Worm (Caenorhabditis elegans) whole organism, early embryonic: Measurements from ENCODE around the gene sma-4.

ENCODE experiments used
- B0310.2 ChIP-seq: sonication (generic microtip); optimal IDR thresholded peaks from 2 replicates; lab custom pipeline; 2016; ENCODE audit warnings: mild to moderate bottlenecking, missing genetic modification characterization, missing compliant biosample characterization
- F13C5.2 ChIP-seq: sonication (generic microtip); optimal IDR thresholded peaks from 2 replicates; lab custom pipeline; 2017; ENCODE audit warnings: mild to moderate bottlenecking, missing genetic modification characterization, inconsistent platforms, missing compliant biosample characterization
- aly-1 ChIP-seq: sonication (generic microtip); optimal IDR thresholded peaks from 2 replicates; lab custom pipeline; 2016; ENCODE audit warnings: missing genetic modification characterization, missing compliant biosample characterization
- ama-1 ChIP-seq: fragments of 150-350 bp; optimal IDR thresholded peaks from 2 replicates; lab custom pipeline; 2014
- ceh-13 ChIP-seq: fragments of 200-800 bp; sonication (Bioruptor generic); optimal IDR thresholded peaks from 2 replicates; lab custom pipeline; 2018; ENCODE audit warnings: mild to moderate bottlenecking, missing genetic modification characterization, missing compliant biosample characterization
- ceh-36 ChIP-seq: sonication (generic microtip); optimal IDR thresholded peaks from 2 replicates; lab custom pipeline; 2016; ENCODE audit warnings: missing genetic modification characterization, inconsistent platforms, missing compliant biosample characterization
- ets-7 ChIP-seq: sonication (generic microtip); optimal IDR thresholded peaks from 2 replicates; lab custom pipeline; 2016; ENCODE audit warnings: missing genotype, missing genetic modification characterization, missing compliant biosample characterization
- flt-1 ChIP-seq: fragments of 200-800 bp; sonication (Bioruptor generic); IDR thresholded peaks from 2 replicates; pipeline ENCODE4 v1.3.6; 2022; ENCODE audit warnings: missing genetic modification characterization, missing compliant biosample characterization
- hmbx-1 ChIP-seq: sonication (generic microtip); optimal IDR thresholded peaks from 2 replicates; lab custom pipeline; 2016; ENCODE audit warnings: mild to moderate bottlenecking, missing genetic modification characterization, missing compliant biosample characterization
- hmg-4 ChIP-seq: fragments of 200-800 bp; sonication (Bioruptor generic); optimal IDR thresholded peaks from 2 replicates; lab custom pipeline; 2018; ENCODE audit warnings: mild to moderate bottlenecking, missing genetic modification characterization, missing compliant biosample characterization
- hnd-1 ChIP-seq: sonication (generic microtip); optimal IDR thresholded peaks from 2 replicates; lab custom pipeline; 2016; ENCODE audit warnings: missing genetic modification characterization, missing compliant biosample characterization
- pes-1 ChIP-seq: fragments of 200-800 bp; sonication (Bioruptor generic); IDR thresholded peaks from 2 replicates; pipeline ENCODE4 v1.3.6; 2022; ENCODE audit warnings: missing genetic modification reagents, missing genetic modification characterization, missing compliant biosample characterization
- scrt-1 ChIP-seq: fragments of 200-800 bp; sonication (Bioruptor generic); IDR thresholded peaks from 2 replicates; pipeline ENCODE4 v1.3.6; 2022; ENCODE audit warnings: missing genetic modification characterization, missing compliant biosample characterization
- sea-1 ChIP-seq: fragments of 200-800 bp; sonication (Bioruptor generic); conservative IDR thresholded peaks from 2 replicates; pipeline ENCODE4 v1.3.6; 2022; ENCODE audit warnings: missing genetic modification characterization, missing compliant biosample characterization
- tbx-11 ChIP-seq: fragments of 200-800 bp; sonication (Bioruptor generic); IDR thresholded peaks from 2 replicates; pipeline ENCODE4 v1.3.6; 2022; ENCODE audit warnings: missing genetic modification characterization, missing compliant biosample characterization
- tbx-37 ChIP-seq: fragments of 200-800 bp; sonication (Bioruptor generic); conservative IDR thresholded peaks from 2 replicates; pipeline ENCODE4 v1.3.6; 2022; ENCODE audit warnings: missing genetic modification reagents, missing genetic modification characterization, missing compliant biosample characterization
- tra-4 ChIP-seq: sonication (generic microtip); optimal IDR thresholded peaks from 2 replicates; lab custom pipeline; 2017; ENCODE audit warnings: missing genetic modification characterization, missing compliant biosample characterization

The sma-4 gene

DNA sequence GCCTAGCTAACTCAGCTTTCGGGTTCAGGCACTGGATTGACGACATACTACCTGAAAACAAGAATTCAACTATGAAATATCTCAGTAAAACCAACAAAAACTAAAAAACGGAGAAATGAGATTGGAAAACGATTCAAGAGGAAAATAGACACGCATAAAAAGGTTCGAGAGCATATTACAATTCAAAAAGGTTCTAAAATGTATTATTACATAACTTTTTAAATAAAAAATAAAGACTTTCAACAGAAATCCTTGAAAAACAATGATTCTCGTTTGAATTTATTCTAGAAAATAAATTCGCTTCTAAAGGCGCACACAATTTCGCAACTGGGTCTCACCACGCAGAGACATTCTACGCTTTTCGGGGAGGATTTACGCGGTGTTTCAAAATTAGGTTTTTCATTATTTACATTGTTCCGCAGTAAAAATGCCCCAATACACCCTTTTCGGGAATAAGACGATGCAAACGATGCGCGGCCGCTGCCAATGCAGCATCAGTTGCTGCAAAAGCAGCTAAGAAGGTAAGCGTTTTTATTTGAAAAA lies 39.7 kb downstream of the sma-4 start, which contains the start of the genes cct-6 and alh-9:
cct-6 (minus strand) TSS at position 51 of the 543 bp plus-strand sequence.
alh-9 (plus strand) TSS at position 382 of the 543 bp plus-strand sequence.
- TF ChIP-seq hmg-4 (GFP tag; lab: Kevin White, UChicago) (peak; percentile 3), ceh-13 (GFP tag; lab: Kevin White, UChicago) (no peak), F13C5.2 (tag; lab: Kevin White, UChicago) (peak; percentile 65)

- TF ChIP-seq tbx-11 (GFP tag; lab: Robert Waterston, UW) (no peak), ceh-13 (GFP tag; lab: Kevin White, UChicago) (no peak), scrt-1 (GFP tag; lab: Robert Waterston, UW) (no peak), flt-1 (GFP tag; lab: Robert Waterston, UW) (no peak), pes-1 (GFP tag; lab: Robert Waterston, UW) (no peak), tbx-37 (GFP tag; lab: Robert Waterston, UW) (no peak), hmg-4 (GFP tag; lab: Kevin White, UChicago) (no peak), B0310.2 (tag; lab: Kevin White, UChicago) (no peak), ets-7 (no peak), tra-4 (no peak)
Measured at ce11 chrIII:5859008-5859407, 43.0 kb downstream of the sma-4 start, which contains the start of gene dpf-4. Gene dpf-4, plus strand, starts transcription at chrIII:5859308.

DNA sequence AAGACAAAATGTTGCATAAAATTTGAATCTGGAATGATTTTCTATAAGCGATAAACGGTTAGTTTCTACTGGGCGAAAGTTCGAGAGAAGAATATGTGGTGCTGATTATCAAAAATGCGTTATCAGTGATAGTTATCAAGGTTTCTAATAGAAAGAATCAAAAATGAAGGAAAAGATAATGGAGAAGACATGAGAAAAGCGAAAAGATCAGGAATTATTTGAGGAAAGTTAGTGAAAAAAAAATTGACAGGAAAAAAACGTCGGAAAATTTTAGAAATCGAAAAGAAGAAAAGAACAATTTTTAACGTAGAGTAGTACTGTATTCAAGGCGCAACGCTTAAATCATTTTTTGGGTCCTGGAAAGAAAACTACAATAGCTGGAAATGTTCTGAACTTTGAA lies 47.7 kb downstream of the sma-4 start, which contains the start of gene dnpp-1:
dnpp-1 (minus strand) TSS at position 30 of the 400 bp plus-strand sequence.
- no peak for TF ChIP-seq F13C5.2 (tag; lab: Kevin White, UChicago)
- TF ChIP-seq tra-4, result no peak
- TF ChIP-seq ceh-13 (GFP tag; lab: Kevin White, UChicago), result no peak
- no peak for TF ChIP-seq ama-1 (lab: Kevin White, UChicago)
- TF ChIP-seq B0310.2 (tag; lab: Kevin White, UChicago), result no peak

DNA sequence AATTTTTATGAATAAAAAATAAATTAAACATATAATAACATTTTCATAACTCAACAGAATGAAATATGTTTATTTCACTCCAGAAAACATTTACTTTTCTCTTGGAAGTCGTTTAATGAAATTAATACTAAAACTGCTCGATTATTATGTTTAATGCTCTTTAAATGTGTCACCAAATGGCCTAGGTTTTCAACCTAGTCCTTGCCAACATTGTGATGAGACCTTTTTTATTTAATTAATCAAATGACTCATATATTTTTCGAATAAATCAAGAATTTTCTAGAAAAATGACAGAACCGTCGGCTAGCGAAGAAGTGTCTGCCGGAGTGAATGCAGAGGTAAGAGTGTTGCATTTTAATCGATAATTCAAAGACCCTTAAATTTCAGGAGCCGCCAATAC lies 48.2 kb downstream of the sma-4 start, which contains the start of gene rabn-5:
rabn-5 (plus strand) TSS at position 284 of the 400 bp plus-strand sequence.
- TF ChIP-seq hnd-1 (tag; lab: Kevin White, UChicago) (no peak), ama-1 (lab: Kevin White, UChicago) (no peak)

DNA sequence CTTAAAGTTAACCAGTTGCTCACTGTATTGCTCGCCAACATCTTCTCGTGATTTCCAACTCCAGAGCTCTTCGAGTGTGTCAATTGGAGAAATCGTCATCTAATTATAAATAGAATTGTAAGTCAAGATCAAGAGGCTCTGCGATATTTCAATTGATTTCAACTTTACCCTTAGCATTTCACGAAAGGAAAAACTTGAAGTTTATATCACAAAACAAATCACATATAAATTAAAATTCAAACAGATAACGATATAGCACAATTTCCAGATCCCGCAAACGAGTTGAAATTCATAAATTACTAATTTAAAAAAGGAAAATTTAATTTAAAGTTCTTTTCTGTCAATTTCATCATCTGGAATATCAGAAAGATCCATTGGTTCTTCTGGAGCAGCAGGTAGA lies 52.4 kb downstream of the sma-4 start, which contains the start of gene eng-1:
eng-1 (minus strand) TSS at position 101 of the 400 bp plus-strand sequence.
- TF ChIP-seq hmg-4 (GFP tag; lab: Kevin White, UChicago) (no peak), ets-7 (no peak), ama-1 (lab: Kevin White, UChicago) (no peak), ceh-13 (GFP tag; lab: Kevin White, UChicago) (no peak), flt-1 (GFP tag; lab: Robert Waterston, UW) (no peak), F13C5.2 (tag; lab: Kevin White, UChicago) (no peak), aly-1 (tag; lab: Kevin White, UChicago) (no peak), pes-1 (GFP tag; lab: Robert Waterston, UW) (no peak), tbx-37 (GFP tag; lab: Robert Waterston, UW) (no peak), sea-1 (no peak), scrt-1 (GFP tag; lab: Robert Waterston, UW) (no peak), hmbx-1 (tag; lab: Kevin White, UChicago) (no peak), tra-4 (no peak), tbx-11 (GFP tag; lab: Robert Waterston, UW) (no peak), hnd-1 (tag; lab: Kevin White, UChicago) (no peak), ceh-36 (tag; lab: Kevin White, UChicago) (no peak), B0310.2 (tag; lab: Kevin White, UChicago) (no peak)

DNA sequence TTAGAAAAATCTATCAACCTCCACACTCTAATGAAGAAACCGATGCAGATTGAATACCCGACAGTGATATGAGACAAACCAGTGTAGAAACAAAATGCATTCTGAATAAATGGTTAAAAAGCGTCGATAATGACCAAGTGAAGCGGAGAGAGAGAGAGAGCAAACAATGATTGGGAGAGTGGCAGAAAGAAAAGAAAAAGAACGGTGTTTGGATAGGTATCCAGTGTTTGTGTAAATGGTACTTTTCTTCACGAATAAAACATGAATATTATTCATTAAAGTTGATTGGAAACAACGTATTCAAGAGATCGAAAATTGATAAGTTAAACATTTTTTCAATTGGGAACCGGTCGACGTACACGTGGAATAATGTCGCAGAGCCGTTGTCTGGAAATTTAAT lies 53.4 kb downstream of the sma-4 start, which contains the start of gene F01F1.15:
F01F1.15 (minus strand) TSS at position 101 of the 400 bp plus-strand sequence.
- TF ChIP-seq pes-1 (GFP tag; lab: Robert Waterston, UW) (no peak), flt-1 (GFP tag; lab: Robert Waterston, UW) (no peak), tra-4 (no peak), scrt-1 (GFP tag; lab: Robert Waterston, UW) (no peak), sea-1 (no peak), B0310.2 (tag; lab: Kevin White, UChicago) (no peak), ceh-36 (tag; lab: Kevin White, UChicago) (no peak), ceh-13 (GFP tag; lab: Kevin White, UChicago) (no peak), ets-7 (no peak), hmg-4 (GFP tag; lab: Kevin White, UChicago) (no peak), hnd-1 (tag; lab: Kevin White, UChicago) (no peak), ama-1 (lab: Kevin White, UChicago) (no peak), aly-1 (tag; lab: Kevin White, UChicago) (no peak), tbx-37 (GFP tag; lab: Robert Waterston, UW) (no peak), tbx-11 (GFP tag; lab: Robert Waterston, UW) (no peak), hmbx-1 (tag; lab: Kevin White, UChicago) (no peak), F13C5.2 (tag; lab: Kevin White, UChicago) (no peak)
